Fruit fly (Drosophila melanogaster): ENCODE measurements around the gene dgt6.

DNA sequence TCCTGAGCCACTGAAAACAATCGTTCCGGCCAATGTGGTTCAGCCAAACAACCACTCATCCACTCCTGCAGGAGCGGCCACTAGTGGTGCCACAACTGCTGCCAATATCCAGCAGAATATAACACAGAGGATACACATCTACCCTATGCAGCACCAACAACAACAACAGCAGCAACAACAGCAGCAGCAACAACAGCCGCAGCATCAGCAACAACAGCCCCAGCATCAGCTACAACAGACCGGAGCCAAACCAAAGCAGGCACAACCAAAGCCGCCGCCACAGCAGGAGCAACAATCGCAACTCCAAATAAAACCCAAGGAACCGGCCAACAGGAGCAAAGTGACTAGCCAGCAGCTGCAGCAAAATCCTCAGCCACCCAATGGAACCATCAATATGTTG is 27.5 kb downstream of the dgt6 start:
- no peak for TF ChIP-seq Sox102F (GFP tag; optimal IDR thresholded peaks at IDR 0.05)
- no peak for TF ChIP-seq CG10669 (GFP tag; optimal IDR thresholded peaks at IDR 0.05)
- no peak for TF ChIP-seq CG3919 (GFP tag; optimal IDR thresholded peaks at IDR 0.05)
- TF ChIP-seq net (GFP tag; optimal IDR thresholded peaks at IDR 0.05): no peak
- TF ChIP-seq CG6163 (GFP tag; IDR thresholded peaks at IDR 0.05): no peak
- TF ChIP-seq Hr39 (GFP tag; optimal IDR thresholded peaks at IDR 0.05): no peak

Measured in whole organism, prepupa.